Fruit fly (Drosophila melanogaster) whole organism, embryonic: Measurements from ENCODE around the gene CG6790.
A peak's percentile ranks its signal among the peaks of the same experiment; 100 is the strongest.

Source experiments
- ATbp ChIP-seq: fragments of 200-800 bp; sonication (Bioruptor generic); optimal IDR thresholded peaks from 2 replicates; lab custom pipeline; 2017; ENCODE audit warnings: missing biosample characterization, mild to moderate bottlenecking, missing genetic modification characterization, missing genetic modification reagents
- Ada2b ChIP-seq: fragments of 200-800 bp; sonication (Bioruptor generic); IDR thresholded peaks from 2 replicates; pipeline ENCODE4 v1.3.6; 2022; ENCODE audit warnings: missing biosample characterization, missing genetic modification characterization
- BEAF-32 ChIP-seq: fragments of 200-800 bp; sonication (Bioruptor generic); optimal IDR thresholded peaks from 3 replicates; lab custom pipeline; 2017; ENCODE audit warnings: missing biosample characterization, missing genetic modification characterization, mild to moderate bottlenecking, moderate library complexity, missing genetic modification reagents
- CG13287 ChIP-seq: fragments of 200-800 bp; sonication (Bioruptor generic); IDR thresholded peaks from 2 replicates; pipeline ENCODE4 v1.3.6; 2022; ENCODE audit warnings: missing biosample characterization, missing genetic modification characterization; ENCODE audit not compliant: partially characterized antibody
- CG14667 ChIP-seq: fragments of 200-800 bp; sonication (Bioruptor generic); IDR thresholded peaks from 2 replicates; pipeline ENCODE4 v1.3.6; 2022; ENCODE audit warnings: missing biosample characterization, missing genetic modification characterization
- CG1603 ChIP-seq: fragments of 200-800 bp; sonication (Bioruptor generic); optimal IDR thresholded peaks from 2 replicates; lab custom pipeline; 2019; ENCODE audit warnings: missing biosample characterization, mild to moderate bottlenecking, missing genetic modification characterization, moderate library complexity
- CG17612 ChIP-seq: fragments of 200-800 bp; sonication (Bioruptor generic); IDR thresholded peaks from 2 replicates; pipeline ENCODE4 v1.3.6; 2022; ENCODE audit warnings: missing biosample characterization, missing genetic modification characterization
- CG17912 ChIP-seq: fragments of 200-800 bp; sonication (Bioruptor generic); optimal IDR thresholded peaks from 2 replicates; lab custom pipeline; 2018; ENCODE audit warnings: missing biosample characterization, mild to moderate bottlenecking, missing genetic modification characterization
- CG18262 ChIP-seq: fragments of 200-800 bp; optimal IDR thresholded peaks from 3 replicates; lab custom pipeline; 2019; ENCODE audit warnings: missing biosample characterization, mild to moderate bottlenecking, missing genetic modification characterization, moderate library complexity
- CG2120 ChIP-seq: fragments of 200-800 bp; sonication (Bioruptor generic); optimal IDR thresholded peaks from 3 replicates; lab custom pipeline; 2016; ENCODE audit warnings: missing biosample characterization, missing genetic modification characterization
- CG30020 ChIP-seq: fragments of 200-800 bp; optimal IDR thresholded peaks from 2 replicates; lab custom pipeline; 2019; ENCODE audit warnings: missing biosample characterization, mild to moderate bottlenecking, missing genetic modification characterization, moderate library complexity
- CG3995 ChIP-seq: fragments of 200-800 bp; sonication (Bioruptor generic); optimal IDR thresholded peaks from 3 replicates; lab custom pipeline; 2016; ENCODE audit warnings: missing biosample characterization, missing genetic modification characterization
- CG4820 ChIP-seq: fragments of 200-800 bp; sonication (Bioruptor generic); optimal IDR thresholded peaks from 3 replicates; lab custom pipeline; 2016; ENCODE audit warnings: missing biosample characterization, missing genetic modification characterization
- CG6272 ChIP-seq: fragments of 200-800 bp; sonication (Bioruptor generic); IDR thresholded peaks from 2 replicates; pipeline ENCODE4 v1.3.6; 2022; ENCODE audit warnings: missing biosample characterization, missing genetic modification characterization
- CG6765 ChIP-seq: fragments of 200-800 bp; sonication (Bioruptor generic); optimal IDR thresholded peaks from 3 replicates; lab custom pipeline; 2017; ENCODE audit warnings: missing biosample characterization, mild to moderate bottlenecking, missing genetic modification characterization
- CG6791 ChIP-seq: fragments of 200-800 bp; sonication (Bioruptor generic); IDR thresholded peaks from 3 replicates; pipeline ENCODE4 v1.3.6; 2022; ENCODE audit warnings: missing biosample characterization, missing genetic modification characterization; ENCODE audit not compliant: partially characterized antibody
- CG7357 ChIP-seq: fragments of 200-800 bp; sonication (Bioruptor generic); IDR thresholded peaks from 3 replicates; pipeline ENCODE4 v1.3.6; 2022; ENCODE audit warnings: missing biosample characterization, missing genetic modification characterization
- CG9437 ChIP-seq: fragments of 200-800 bp; sonication (Bioruptor generic); optimal IDR thresholded peaks from 2 replicates; lab custom pipeline; 2018; ENCODE audit warnings: missing biosample characterization, mild to moderate bottlenecking, missing genetic modification characterization
- CG9797 ChIP-seq: fragments of 200-800 bp; sonication (Bioruptor generic); optimal IDR thresholded peaks from 3 replicates; lab custom pipeline; 2018; ENCODE audit warnings: missing biosample characterization, mild to moderate bottlenecking, missing genetic modification characterization
- Dll ChIP-seq: fragments of 200-800 bp; sonication (Bioruptor generic); IDR thresholded peaks from 4 replicates; pipeline ENCODE4 v1.3.6; 2022; ENCODE audit warnings: missing biosample characterization, missing genetic modification characterization; ENCODE audit not compliant: partially characterized antibody
- Doc3 ChIP-seq: fragments of 200-800 bp; sonication (Bioruptor generic); IDR thresholded peaks from 3 replicates; pipeline ENCODE4 v1.3.6; 2022; ENCODE audit warnings: missing biosample characterization, missing genetic modification characterization; ENCODE audit not compliant: partially characterized antibody
- Dp ChIP-seq: fragments of 200-800 bp; sonication (Bioruptor generic); optimal IDR thresholded peaks from 2 replicates; lab custom pipeline; 2018; ENCODE audit warnings: missing biosample characterization, mild to moderate bottlenecking, missing genetic modification characterization, moderate library complexity
- Dref ChIP-seq: fragments of 200-800 bp; sonication (Bioruptor generic); IDR thresholded peaks from 2 replicates; pipeline ENCODE4 v1.3.6; 2022; ENCODE audit warnings: missing biosample characterization, missing genetic modification characterization
- E2f2 ChIP-seq: fragments of 200-800 bp; sonication (Bioruptor generic); IDR thresholded peaks from 2 replicates; pipeline ENCODE4 v1.3.6; 2022; ENCODE audit warnings: missing biosample characterization, missing genetic modification characterization
- Ets65A ChIP-seq: fragments of 200-800 bp; sonication (Bioruptor generic); peaks from one replicate; lab custom pipeline; 2016; ENCODE audit warnings: missing biosample characterization, missing genetic modification characterization
- Ets97D ChIP-seq: fragments of 200-800 bp; sonication (Bioruptor generic); optimal IDR thresholded peaks from 3 replicates; lab custom pipeline; 2016; ENCODE audit warnings: missing biosample characterization, missing genetic modification characterization
- HLHmδ ChIP-seq: fragments of 200-800 bp; sonication (Bioruptor generic); optimal IDR thresholded peaks from 2 replicates; lab custom pipeline; 2018; ENCODE audit warnings: missing biosample characterization, mild to moderate bottlenecking, missing genetic modification characterization, moderate library complexity
- Mad ChIP-seq: fragments of 200-800 bp; sonication (Bioruptor generic); optimal IDR thresholded peaks from 2 replicates; lab custom pipeline; 2016; ENCODE audit warnings: missing biosample characterization, missing genetic modification characterization
- Med ChIP-seq: fragments of 200-800 bp; sonication (Bioruptor generic); peaks from one replicate; lab custom pipeline; 2016; ENCODE audit warnings: missing biosample characterization, missing genetic modification characterization, mild to moderate bottlenecking, inconsistent platforms, moderate library complexity
- Mes4 ChIP-seq: fragments of 200-800 bp; sonication (Bioruptor generic); optimal IDR thresholded peaks from 2 replicates; lab custom pipeline; 2016; ENCODE audit warnings: missing biosample characterization, missing genetic modification characterization
- Nf-YB ChIP-seq: fragments of 200-800 bp; sonication (Bioruptor generic); optimal IDR thresholded peaks from 3 replicates; lab custom pipeline; 2019; ENCODE audit warnings: missing biosample characterization, mild to moderate bottlenecking, missing genetic modification characterization, moderate library complexity
- Oaz ChIP-seq: fragments of 200-800 bp; sonication (Bioruptor generic); IDR thresholded peaks from 2 replicates; pipeline ENCODE4 v1.3.6; 2022; ENCODE audit warnings: missing biosample characterization, missing genetic modification characterization
- Pdp1 ChIP-seq, 2 experiments: fragments of 200-800 bp; sonication (Bioruptor generic); optimal IDR thresholded peaks; 3 replicates each; lab custom pipeline; 2016; ENCODE audit warnings: missing biosample characterization in 2 of 2, missing genetic modification characterization in 2 of 2, mild to moderate bottlenecking in 1 of 2, moderate library complexity in 1 of 2
- Scr ChIP-seq: fragments of 200-800 bp; sonication (Bioruptor generic); IDR thresholded peaks from 2 replicates; pipeline ENCODE4 v1.3.6; 2022; ENCODE audit warnings: missing biosample characterization, missing genetic modification characterization; ENCODE audit not compliant: partially characterized antibody
- Sry-δ ChIP-seq: fragments of 200-800 bp; sonication (Bioruptor generic); optimal IDR thresholded peaks from 2 replicates; lab custom pipeline; 2016; ENCODE audit warnings: missing biosample characterization, missing genetic modification characterization
- ab ChIP-seq: fragments of 200-800 bp; sonication (Bioruptor generic); optimal IDR thresholded peaks from 2 replicates; lab custom pipeline; 2016; ENCODE audit warnings: missing biosample characterization, missing genetic modification characterization
- ap ChIP-seq: fragments of 200-800 bp; sonication (Bioruptor generic); IDR thresholded peaks from 2 replicates; pipeline ENCODE4 v1.3.6; 2022; ENCODE audit warnings: missing biosample characterization, missing genetic modification characterization
- cwo ChIP-seq: fragments of 200-800 bp; sonication (Bioruptor generic); optimal IDR thresholded peaks from 3 replicates; lab custom pipeline; 2017; ENCODE audit warnings: missing biosample characterization, missing genetic modification characterization, mild to moderate bottlenecking, moderate library complexity, missing genetic modification reagents
- lilli ChIP-seq: fragments of 200-800 bp; sonication (Bioruptor generic); optimal IDR thresholded peaks from 3 replicates; lab custom pipeline; 2016; ENCODE audit warnings: missing biosample characterization, missing genetic modification characterization
- lov ChIP-seq, 2 experiments: fragments of 200-800 bp in 1 of 2; fragments of >200 bp in 1 of 2; sonication (Bioruptor generic) in 1 of 2; IDR thresholded peaks in 1 of 2; optimal IDR thresholded peaks in 1 of 2; 2 replicates in 1 of 2; 3 replicates in 1 of 2; pipeline versions ENCODE4 v1.3.6 to Lab custom; 2017 to 2022; ENCODE audit warnings: missing biosample characterization in 1 of 2, missing genetic modification characterization in 1 of 2
- onecut ChIP-seq: fragments of 200-800 bp; sonication (Bioruptor generic); IDR thresholded peaks from 2 replicates; pipeline ENCODE4 v1.3.6; 2022; ENCODE audit warnings: missing biosample characterization, missing genetic modification characterization
- pros ChIP-seq: fragments of 200-800 bp; sonication (Bioruptor generic); optimal IDR thresholded peaks from 3 replicates; lab custom pipeline; 2019; ENCODE audit warnings: missing biosample characterization, mild to moderate bottlenecking, missing genetic modification characterization, moderate library complexity
- pzg ChIP-seq: fragments of 200-800 bp; sonication (Bioruptor generic); optimal IDR thresholded peaks from 3 replicates; lab custom pipeline; 2018; ENCODE audit warnings: missing biosample characterization, mild to moderate bottlenecking, missing genetic modification characterization, moderate library complexity
- ro ChIP-seq: fragments of 200-800 bp; sonication (Bioruptor generic); IDR thresholded peaks from 2 replicates; pipeline ENCODE4 v1.3.6; 2022; ENCODE audit warnings: missing biosample characterization, missing genetic modification characterization
- schlank ChIP-seq: fragments of 200-800 bp; sonication (Bioruptor generic); optimal IDR thresholded peaks from 2 replicates; lab custom pipeline; 2018; ENCODE audit warnings: missing biosample characterization, mild to moderate bottlenecking, missing genetic modification characterization
- sens ChIP-seq: fragments of 200-800 bp; sonication (Bioruptor generic); peaks from one replicate; lab custom pipeline; 2016; ENCODE audit warnings: missing biosample characterization, missing genetic modification characterization
- shn ChIP-seq: fragments of 200-800 bp; sonication (Bioruptor generic); optimal IDR thresholded peaks from 3 replicates; lab custom pipeline; 2016; ENCODE audit warnings: missing biosample characterization, missing genetic modification characterization
- ssp ChIP-seq: fragments of 200-800 bp; sonication (Bioruptor generic); IDR thresholded peaks from 2 replicates; pipeline ENCODE4 v1.3.6; 2022; ENCODE audit warnings: missing biosample characterization, missing genetic modification characterization
- tll ChIP-seq, 2 experiments: fragments of 200-800 bp in 1 of 2; fragments of >200 bp in 1 of 2; sonication (Bioruptor generic) in 1 of 2; optimal IDR thresholded peaks; 2 replicates each; lab custom pipeline; 2017 to 2019; ENCODE audit warnings: missing biosample characterization in 2 of 2, missing genetic modification characterization in 2 of 2, mild to moderate bottlenecking in 1 of 2, moderate library complexity in 1 of 2

CG6790 gene

DNA sequence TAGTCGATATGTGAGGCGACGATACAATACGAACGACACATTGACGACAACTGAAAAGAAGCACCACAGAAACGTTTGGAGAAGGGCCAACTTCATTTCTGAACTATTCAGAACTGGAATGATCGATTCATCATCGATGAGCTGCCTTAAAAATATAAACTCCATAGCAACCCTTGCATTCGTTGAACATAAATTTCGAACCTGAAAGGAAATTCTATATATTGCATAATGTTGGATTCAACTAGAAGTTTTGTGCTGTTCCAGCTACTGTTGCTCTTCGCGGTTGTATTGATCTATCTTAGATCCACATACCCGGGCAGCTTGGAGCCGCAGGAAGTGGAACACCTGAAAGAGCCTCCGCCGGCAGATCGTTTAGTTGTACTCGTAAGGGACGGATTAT lies at the start of gene CG6790, which contains the start of gene CG5342:
Gene CG6790 (minus strand): TSS at position 101 of the 400 bp plus-strand sequence.
Gene CG5342 (plus strand): TSS at position 182 of the 400 bp plus-strand sequence.
- TF ChIP-seq CG17612 (GFP tag; lab: Robert Waterston, UW) (no peak), CG18262 (tag; lab: Kevin White, UChicago) (no peak), ssp (no peak), lilli (GFP tag; lab: Kevin White, UChicago) (no peak), Ada2b (no peak), pros (GFP tag; lab: Kevin White, UChicago) (no peak), CG14667 (no peak), Mes4 (GFP tag; lab: Kevin White, UChicago) (no peak), HLHmδ (GFP tag; lab: Kevin White, UChicago) (no peak), ATbp (GFP tag; lab: Kevin White, UChicago) (no peak), ab (GFP tag; lab: Kevin White, UChicago) (no peak), CG6272 (GFP tag; lab: Robert Waterston, UW) (no peak), shn (no peak), Oaz (GFP tag; lab: Robert Waterston, UW) (no peak), schlank (tag; lab: Kevin White, UChicago) (no peak), tll (GFP tag; optimal IDR thresholded peaks at IDR 0.05; lab: Kevin White, UChicago) (no peak), CG7357 (no peak), lov (optimal IDR thresholded peaks at IDR 0.05; lab: Kevin White, UChicago) (no peak), lov (GFP tag; IDR thresholded peaks at IDR 0.05; lab: Robert Waterston, UW) (no peak), CG17912 (no peak)
- TF ChIP-seq, all 482 proteins: peak for 0

- TF ChIP-seq Doc3 (GFP tag; lab: Robert Waterston, UW) = peak; percentile 26; the same call in 1 of the 3 replicates
- no peak for TF ChIP-seq Mad (GFP tag; lab: Kevin White, UChicago)
- TF ChIP-seq Pdp1 (GFP tag; optimal IDR thresholded peaks at IDR 0.05; lab: Kevin White, UChicago) = peak in 1 of 2 experiments; percentile 94
- TF ChIP-seq CG6765 (GFP tag; lab: Kevin White, UChicago) = no peak
- TF ChIP-seq Ets97D (GFP tag; lab: Kevin White, UChicago) = peak; percentile 7
- TF ChIP-seq ro = no peak
- TF ChIP-seq pzg = peak; percentile 38
- no peak for TF ChIP-seq Nf-YB (GFP tag; lab: Kevin White, UChicago)
- TF ChIP-seq Dref (GFP tag; lab: Robert Waterston, UW) = peak; percentile 49
- TF ChIP-seq CG30020 (tag; lab: Kevin White, UChicago) = peak; percentile 0
- TF ChIP-seq Sry-δ (GFP tag; lab: Kevin White, UChicago) = peak; percentile 3
- no peak for TF ChIP-seq ap (GFP tag; lab: Robert Waterston, UW)
- peak; percentile 30 for TF ChIP-seq CG2120 (GFP tag; lab: Kevin White, UChicago)
- peak; percentile 68; the same call in 1 of the 2 replicates for TF ChIP-seq onecut (GFP tag; lab: Robert Waterston, UW)
- TF ChIP-seq BEAF-32 (GFP tag; lab: Kevin White, UChicago) = peak; percentile 27
- peak; percentile 34 for TF ChIP-seq CG4820 (GFP tag; lab: Kevin White, UChicago)
- peak; percentile 55 for TF ChIP-seq E2f2 (GFP tag; lab: Robert Waterston, UW)
- TF ChIP-seq CG1603 (tag; lab: Kevin White, UChicago) = peak; percentile 34
- peak; percentile 55 for TF ChIP-seq Ets65A (GFP tag; lab: Kevin White, UChicago)
- 0 out of 3 replicates have a peak, but pooled peaks have one; percentile 30 for TF ChIP-seq CG6791 (GFP tag; lab: Robert Waterston, UW)
- TF ChIP-seq Scr = peak; percentile 56
- peak; percentile 10 for TF ChIP-seq CG9797 (GFP tag; lab: Kevin White, UChicago)
- peak; percentile 69 for TF ChIP-seq sens (GFP tag; lab: Kevin White, UChicago)
- TF ChIP-seq Med (GFP tag; lab: Kevin White, UChicago) = peak; percentile 72
- TF ChIP-seq cwo = no peak
- peak; percentile 97 for TF ChIP-seq CG9437 (GFP tag; lab: Kevin White, UChicago)
- peak; percentile 52 for TF ChIP-seq Dp (GFP tag; lab: Kevin White, UChicago)
- peak; percentile 49 for TF ChIP-seq CG13287 (GFP tag; lab: Robert Waterston, UW)
- TF ChIP-seq CG3995 = peak; percentile 67
- peak; percentile 59; the same call in 1 of the 4 replicates for TF ChIP-seq Dll (GFP tag; lab: Robert Waterston, UW)
Observed at dm6 chr3R:11626571-11626970, 48.0 kb upstream of the CG6790 start, which contains the start of the genes CG6813 and CG18764. TSS of gene CG6813 (minus strand) at chr3R:11626638. TSS of gene CG18764 (plus strand) at chr3R:11626889.
